Worm (Caenorhabditis elegans): ENCODE measurements around the gene F52D10.2.
A peak's percentile ranks its signal among the peaks of the same experiment; 100 is the strongest.

The F52D10.2 gene

ce11 chrX:11571714-11572113, 19.8 kb downstream of the F52D10.2 start:
- TF ChIP-seq F13H6.1 (tag; optimal IDR thresholded peaks at IDR 0.05) (peak; percentile 15), lsy-2 (tag; optimal IDR thresholded peaks at IDR 0.05) (peak in 1 of 2 experiments; percentile 11), zag-1 (tag; optimal IDR thresholded peaks at IDR 0.05) (peak; percentile 52), unc-55 (GFP tag; optimal IDR thresholded peaks at IDR 0.05) (peak; percentile 28), peb-1 (tag; optimal IDR thresholded peaks at IDR 0.05) (no peak), mdl-1 (tag; optimal IDR thresholded peaks at IDR 0.05) (peak in 1 of 2 experiments; percentile 9), aly-2 (tag; optimal IDR thresholded peaks at IDR 0.05) (no peak)

DNA sequence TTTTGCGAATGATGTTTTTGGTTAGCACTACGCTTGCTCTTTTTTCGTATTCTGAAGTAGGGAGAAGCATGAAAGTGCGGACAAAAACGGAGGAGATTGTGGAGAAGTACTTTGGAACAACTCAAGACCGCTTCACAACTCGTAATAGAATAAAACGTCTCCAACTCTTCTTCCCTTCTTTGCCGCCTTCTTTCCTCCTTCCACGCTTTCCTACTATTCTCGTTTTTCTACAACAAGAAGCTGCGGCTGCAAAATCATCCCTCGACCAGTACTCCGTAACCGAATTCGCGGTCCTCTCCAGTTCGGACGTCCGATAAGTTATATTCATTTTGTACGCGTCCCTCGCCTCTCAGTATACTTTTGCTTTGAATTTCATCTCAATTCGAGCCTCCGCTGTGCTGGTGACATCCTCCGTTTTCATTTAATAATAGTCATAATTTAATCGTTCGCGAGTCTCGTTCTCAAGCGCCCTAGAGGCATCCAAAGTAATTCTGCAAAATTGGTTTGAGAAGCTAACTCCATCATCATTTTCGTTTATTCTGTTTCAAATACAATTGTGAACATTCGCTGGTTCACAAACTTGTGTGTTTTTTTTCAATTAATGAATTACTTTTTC, 21.7 kb downstream of the F52D10.2 start:
- TF ChIP-seq nhr-23 (tag; optimal IDR thresholded peaks at IDR 0.05) (no peak), F13H6.1 (tag; optimal IDR thresholded peaks at IDR 0.05) (peak; percentile 28)

ce11 chrX:11563663-11564062, 27.9 kb downstream of the F52D10.2 start, which contains the start of gene trpp-9:
trpp-9 (plus strand) TSS chrX:11563923.
- TF ChIP-seq blmp-1 (tag; optimal IDR thresholded peaks at IDR 0.05; ENCODE audit: insufficient read depth), result peak; percentile 92
- TF ChIP-seq C34F6.9 (tag; optimal IDR thresholded peaks at IDR 0.05), result peak; percentile 61
- no peak for TF ChIP-seq unc-39 (tag; optimal IDR thresholded peaks at IDR 0.05)
- no peak for TF ChIP-seq peb-1 (tag; optimal IDR thresholded peaks at IDR 0.05)
- TF ChIP-seq lin-13 (GFP tag; optimal IDR thresholded peaks at IDR 0.05), result no peak
- peak; percentile 42 for TF ChIP-seq fos-1 (tag; optimal IDR thresholded peaks at IDR 0.05)
- peak; percentile 76 for TF ChIP-seq unc-55 (GFP tag; optimal IDR thresholded peaks at IDR 0.05)
- peak; percentile 50 for TF ChIP-seq crh-2 (tag; optimal IDR thresholded peaks at IDR 0.05)
- TF ChIP-seq aly-2 (tag; optimal IDR thresholded peaks at IDR 0.05), result no peak
- TF ChIP-seq ceh-82 (tag; optimal IDR thresholded peaks at IDR 0.05), result no peak
- TF ChIP-seq sma-9 (GFP tag; optimal IDR thresholded peaks at IDR 0.05), result peak; percentile 61
- no peak for TF ChIP-seq sma-9 (tag; optimal IDR thresholded peaks at IDR 0.05)
- no peak for TF ChIP-seq nhr-25 (tag; optimal IDR thresholded peaks at IDR 0.05)
- TF ChIP-seq mdl-1 (tag; optimal IDR thresholded peaks at IDR 0.05), result peak; percentile 42 to 66
- TF ChIP-seq F13H6.1 (tag; optimal IDR thresholded peaks at IDR 0.05), result peak; percentile 47
- TF ChIP-seq nhr-21 (tag; optimal IDR thresholded peaks at IDR 0.05), result peak; percentile 68
- peak; percentile 52 for TF ChIP-seq nhr-129 (tag; optimal IDR thresholded peaks at IDR 0.05)
- TF ChIP-seq sma-3 (GFP tag; optimal IDR thresholded peaks at IDR 0.05), result peak; percentile 33
- peak; percentile 2 to 61 for TF ChIP-seq lsy-2 (tag; optimal IDR thresholded peaks at IDR 0.05)
- TF ChIP-seq alr-1 (tag; optimal IDR thresholded peaks at IDR 0.05), result no peak
- no peak for TF ChIP-seq dmd-4 (tag; optimal IDR thresholded peaks at IDR 0.05)
- peak; percentile 64 for TF ChIP-seq sem-4 (tag; optimal IDR thresholded peaks at IDR 0.05)
- peak; percentile 9 for TF ChIP-seq mab-5 (tag; optimal IDR thresholded peaks at IDR 0.05)
- no peak for TF ChIP-seq nhr-77 (tag; optimal IDR thresholded peaks at IDR 0.05)
- TF ChIP-seq ceh-16 (tag; optimal IDR thresholded peaks at IDR 0.05), result no peak
- TF ChIP-seq lin-11 (tag; optimal IDR thresholded peaks at IDR 0.05), result peak; percentile 58

DNA sequence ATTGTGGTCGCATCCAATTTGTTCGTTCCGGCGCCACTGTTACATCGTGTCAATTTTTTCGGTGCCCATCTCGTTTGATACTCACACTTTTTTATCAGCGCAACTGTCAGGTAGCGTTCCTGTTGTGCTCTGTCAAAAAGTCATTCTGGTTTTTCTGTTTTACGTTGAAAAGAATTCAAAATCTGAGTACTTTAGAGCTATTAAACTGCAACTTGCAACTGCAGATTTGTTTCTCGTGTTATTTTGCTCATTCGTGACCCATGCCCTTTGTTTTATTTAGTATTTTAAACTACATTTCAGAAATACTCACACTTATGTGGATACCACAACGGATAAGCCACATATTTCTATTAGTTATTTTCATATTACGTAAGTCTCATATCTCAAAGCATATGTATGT, 30.9 kb downstream of the F52D10.2 start, which contains the start of gene lev-8:
Gene lev-8, plus strand, starts transcription at position 301 of the 400 bp plus-strand sequence.
- no peak for TF ChIP-seq sem-4 (tag; optimal IDR thresholded peaks at IDR 0.05)
- no peak for TF ChIP-seq nhr-25 (tag; optimal IDR thresholded peaks at IDR 0.05)

ce11 chrX:11560076-11560475, 31.4 kb downstream of the F52D10.2 start:
- no peak for TF ChIP-seq ceh-16 (tag; optimal IDR thresholded peaks at IDR 0.05)
- no peak for TF ChIP-seq nhr-129 (tag; optimal IDR thresholded peaks at IDR 0.05)
- no peak for TF ChIP-seq sma-3 (GFP tag; optimal IDR thresholded peaks at IDR 0.05)
- peak; percentile 20 for TF ChIP-seq sma-9 (GFP tag; optimal IDR thresholded peaks at IDR 0.05)
- TF ChIP-seq sma-9 (tag; optimal IDR thresholded peaks at IDR 0.05), result no peak
- peak; percentile 45 for TF ChIP-seq F13H6.1 (tag; optimal IDR thresholded peaks at IDR 0.05)

DNA sequence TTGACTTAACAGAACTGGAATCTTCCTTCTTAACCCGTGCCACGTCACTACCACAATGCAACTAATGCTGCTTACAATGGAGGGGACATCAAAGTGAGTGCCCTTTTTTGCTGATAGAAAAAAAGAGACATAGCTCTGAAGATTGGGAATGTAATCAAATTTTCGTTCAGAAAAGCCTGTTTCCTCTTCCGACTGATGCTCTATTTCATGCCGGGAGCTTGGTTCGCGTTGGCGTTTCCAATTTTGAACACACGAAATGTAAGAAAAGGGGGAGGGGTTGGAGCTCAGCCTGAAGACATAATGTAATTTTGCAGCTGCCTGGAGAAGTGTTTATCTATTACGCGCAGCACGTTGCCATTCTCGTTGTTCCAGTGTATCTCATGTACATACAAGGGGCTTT, 33.4 kb downstream of the F52D10.2 start:
- TF ChIP-seq sma-9 (GFP tag; optimal IDR thresholded peaks at IDR 0.05) (peak; percentile 43), sma-9 (tag; optimal IDR thresholded peaks at IDR 0.05) (no peak), sem-4 (tag; optimal IDR thresholded peaks at IDR 0.05) (peak; percentile 24), nhr-11 (tag; optimal IDR thresholded peaks at IDR 0.05) (no peak), lin-11 (tag; optimal IDR thresholded peaks at IDR 0.05) (no peak)

Data from whole organism, L2 larva.